Fruit fly (Drosophila melanogaster): Measurements from ENCODE around the gene Pink1.

DNA sequence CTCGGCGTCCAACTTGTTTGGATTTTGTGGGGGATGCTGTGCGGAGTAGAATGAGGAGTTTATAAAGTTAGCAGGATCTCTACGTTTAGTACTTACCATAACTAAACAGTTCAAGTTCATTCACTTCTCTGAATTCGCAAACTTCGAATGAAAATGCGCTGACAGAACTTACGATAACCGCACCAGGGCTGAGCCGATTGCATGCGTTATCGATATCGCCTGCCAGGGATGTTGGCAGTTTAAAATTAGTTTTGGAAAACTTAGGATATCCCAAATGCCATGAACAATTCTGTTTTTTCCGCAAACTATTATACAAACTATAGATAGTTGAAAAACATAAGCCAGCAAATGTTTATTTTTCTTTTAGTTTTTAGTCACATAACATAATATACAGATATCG, 3.7 kb downstream of the Pink1 start, which contains the start of gene CG44303:
- TF ChIP-seq CG5204 (GFP tag; optimal IDR thresholded peaks at IDR 0.05): no peak
- TF ChIP-seq ovo (GFP tag; optimal IDR thresholded peaks at IDR 0.05): no peak
- TF ChIP-seq Hr96 (GFP tag; optimal IDR thresholded peaks at IDR 0.05): no peak
- no peak for TF ChIP-seq CG7045 (GFP tag; optimal IDR thresholded peaks at IDR 0.05)
- TF ChIP-seq kay (GFP tag; ENCODE audit: borderline replicate concordance): no peak
- TF ChIP-seq CG7101 (tag; optimal IDR thresholded peaks at IDR 0.05): no peak
